Fruit fly (Drosophila melanogaster) whole organism: ENCODE measurements around the gene CG34011.

Experiments
- pan ChIP-seq: fragments of >200 bp; optimal IDR thresholded peaks from 2 replicates; lab custom pipeline; 2017
- psq ChIP-seq: fragments of >200 bp; optimal IDR thresholded peaks from 2 replicates; lab custom pipeline; 2017
- usp ChIP-seq: fragments of >200 bp; optimal IDR thresholded peaks from 2 replicates; lab custom pipeline; 2017; ENCODE audit warnings: missing biosample characterization, missing genetic modification characterization, mixed read lengths

DNA sequence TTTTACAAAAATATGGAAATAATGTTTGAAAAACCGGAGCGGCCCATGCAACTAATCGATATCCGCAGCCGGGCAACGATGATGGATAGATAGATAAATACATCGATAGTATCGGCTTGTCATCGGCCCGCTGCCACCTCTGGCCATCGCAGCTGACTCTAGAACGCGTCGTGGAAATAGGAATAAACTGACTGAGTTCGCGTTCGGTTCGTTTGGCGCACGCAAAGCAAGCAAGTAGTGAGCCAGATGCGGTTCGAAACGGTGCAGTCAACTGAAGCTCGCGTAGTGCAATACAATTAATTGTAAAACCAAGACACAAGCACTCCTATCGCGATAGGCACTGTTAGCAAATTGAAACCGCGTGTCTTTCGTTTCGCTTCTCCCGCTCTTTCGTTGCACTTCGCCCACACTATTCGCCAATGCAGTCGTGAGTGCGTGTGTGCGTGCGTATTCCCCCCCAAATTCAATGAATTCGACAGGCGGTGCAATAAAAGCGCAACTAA is 8.1 kb downstream of the CG34011 start, which contains the start of gene CG11030:
- TF ChIP-seq psq (lab: Kevin White, UChicago) (no peak), usp (no peak), pan (lab: Kevin White, UChicago) (no peak)
